Worm (Caenorhabditis elegans) whole organism, young adult: ENCODE measurements around the gene elp-1.
A peak's percentile ranks its signal among the peaks of the same experiment; 100 is the strongest.

ENCODE experiments used
- B0019.2 ChIP-seq: fragments of 200-800 bp; sonication (Bioruptor generic); conservative IDR thresholded peaks from 2 replicates; pipeline ENCODE4 v1.3.6; 2022; ENCODE audit warnings: missing genetic modification reagents, missing genetic modification characterization, missing compliant biosample characterization
- D2030.7 ChIP-seq: fragments of 200-800 bp; sonication (Bioruptor generic); IDR thresholded peaks from 2 replicates; pipeline ENCODE4 v1.3.6; 2022; ENCODE audit warnings: missing genetic modification reagents, missing genetic modification characterization, missing compliant biosample characterization
- F10E7.11 ChIP-seq: sonication (generic microtip); optimal IDR thresholded peaks from 2 replicates; lab custom pipeline; 2017; ENCODE audit warnings: mild to moderate bottlenecking, missing genetic modification characterization, moderate library complexity, missing compliant biosample characterization
- F23B12.7 ChIP-seq: sonication (generic microtip); optimal IDR thresholded peaks from 2 replicates; lab custom pipeline; 2017; ENCODE audit warnings: missing genetic modification characterization, mild to moderate bottlenecking, missing compliant biosample characterization, antibody characterized with exemption, moderate library complexity; ENCODE audit not compliant: insufficient read depth
- F33H1.4 ChIP-seq: fragments of 200-800 bp; sonication (Bioruptor generic); IDR thresholded peaks from 2 replicates; pipeline ENCODE4 v1.3.6; 2022; ENCODE audit warnings: missing genetic modification reagents, missing genetic modification characterization, missing compliant biosample characterization
- F37B4.10 ChIP-seq: fragments of 200-800 bp; sonication (Bioruptor generic); IDR thresholded peaks from 2 replicates; pipeline ENCODE4 v1.3.6; 2022; ENCODE audit warnings: missing genetic modification characterization, missing compliant biosample characterization
- F57C9.4 ChIP-seq: sonication (generic microtip); optimal IDR thresholded peaks from 2 replicates; lab custom pipeline; 2017; ENCODE audit warnings: mild to moderate bottlenecking, missing genetic modification characterization, missing compliant biosample characterization
- T07F8.4 ChIP-seq: sonication (generic microtip); optimal IDR thresholded peaks from 2 replicates; lab custom pipeline; 2016; ENCODE audit warnings: mild to moderate bottlenecking, missing genetic modification characterization, moderate library complexity, missing compliant biosample characterization
- Y53G8AR.9 ChIP-seq: fragments of 200-800 bp; sonication (Bioruptor generic); conservative IDR thresholded peaks from 2 replicates; pipeline ENCODE4 v1.3.6; 2022; ENCODE audit warnings: missing genetic modification reagents, missing genetic modification characterization, missing compliant biosample characterization
- ZK185.1 ChIP-seq: sonication (generic microtip); optimal IDR thresholded peaks from 2 replicates; lab custom pipeline; 2016; ENCODE audit warnings: mild to moderate bottlenecking, missing genetic modification characterization, missing compliant biosample characterization; ENCODE audit not compliant: poor library complexity, severe bottlenecking
- ama-1 ChIP-seq, 3 experiments: fragments of 150-350 bp in 1 of 3; sonication (generic microtip) in 2 of 3; optimal IDR thresholded peaks; 2 replicates each; lab custom pipeline; 2014 to 2018; ENCODE audit warnings: missing biosample characterization in 2 of 3, missing genetic modification characterization in 2 of 3, missing genetic modification reagents in 2 of 3
- aptf-2 ChIP-seq: fragments of 200-800 bp; sonication (Bioruptor generic); conservative IDR thresholded peaks from 2 replicates; pipeline ENCODE4 v1.3.6; 2022; ENCODE audit warnings: missing genetic modification reagents, missing genetic modification characterization, missing compliant biosample characterization
- attf-6 ChIP-seq: fragments of 200-800 bp; sonication (Bioruptor generic); IDR thresholded peaks from 2 replicates; pipeline ENCODE4 v1.3.6; 2022; ENCODE audit warnings: missing genetic modification reagents, missing genetic modification characterization, missing compliant biosample characterization
- bed-1 ChIP-seq: fragments of 200-800 bp; sonication (Bioruptor generic); IDR thresholded peaks from 2 replicates; pipeline ENCODE4 v1.3.6; 2022; ENCODE audit warnings: missing genetic modification reagents, missing genetic modification characterization, missing compliant biosample characterization
- cebp-2 ChIP-seq: fragments of 200-800 bp; sonication (Bioruptor generic); IDR thresholded peaks from 2 replicates; pipeline ENCODE4 v1.3.6; 2022; ENCODE audit warnings: missing genetic modification characterization, missing compliant biosample characterization
- ceh-58 ChIP-seq: fragments of 200-800 bp; sonication (Bioruptor generic); IDR thresholded peaks from 2 replicates; pipeline ENCODE4 v1.3.6; 2022; ENCODE audit warnings: missing genetic modification characterization, missing compliant biosample characterization
- ceh-79 ChIP-seq: sonication (generic microtip); optimal IDR thresholded peaks from 2 replicates; lab custom pipeline; 2017; ENCODE audit warnings: mild to moderate bottlenecking, missing genetic modification characterization, missing compliant biosample characterization
- die-1 ChIP-seq: sonication (generic microtip); optimal IDR thresholded peaks from 2 replicates; lab custom pipeline; 2016; ENCODE audit warnings: missing genotype, mild to moderate bottlenecking, missing genetic modification characterization, missing compliant biosample characterization
- dox-1 ChIP-seq: fragments of 200-800 bp; sonication (Bioruptor generic); IDR thresholded peaks from 2 replicates; pipeline ENCODE4 v1.3.6; 2022; ENCODE audit warnings: missing genetic modification reagents, missing genetic modification characterization, missing compliant biosample characterization
- egl-18 ChIP-seq: fragments of 200-800 bp; sonication (Bioruptor generic); IDR thresholded peaks from 2 replicates; pipeline ENCODE4 v1.3.6; 2022; ENCODE audit warnings: missing genetic modification reagents, missing genetic modification characterization, missing compliant biosample characterization
- hlh-26 ChIP-seq: fragments of 200-800 bp; sonication (Bioruptor generic); conservative IDR thresholded peaks from 2 replicates; pipeline ENCODE4 v1.3.6; 2022; ENCODE audit warnings: missing genetic modification reagents, missing genetic modification characterization, missing compliant biosample characterization
- let-526 ChIP-seq: fragments of 200-800 bp; sonication (Bioruptor generic); IDR thresholded peaks from 2 replicates; pipeline ENCODE4 v1.3.6; 2022; ENCODE audit warnings: missing genetic modification reagents, missing genetic modification characterization, missing compliant biosample characterization
- let-607 ChIP-seq, 2 experiments: fragments of 200-800 bp in 1 of 2; sonication (Bioruptor generic) in 1 of 2; sonication (generic microtip) in 1 of 2; optimal IDR thresholded peaks; 2 replicates each; lab custom pipeline; 2016 to 2018; ENCODE audit warnings: mild to moderate bottlenecking in 2 of 2, missing compliant biosample characterization in 2 of 2, missing genetic modification characterization in 2 of 2, moderate library complexity in 2 of 2, missing genotype in 1 of 2
- lsl-1 ChIP-seq: fragments of 200-800 bp; sonication (Bioruptor generic); optimal IDR thresholded peaks from 2 replicates; lab custom pipeline; 2018; ENCODE audit warnings: mild to moderate bottlenecking, missing genetic modification characterization, moderate library complexity, missing compliant biosample characterization
- madf-8 ChIP-seq: fragments of 200-800 bp; sonication (Bioruptor generic); conservative IDR thresholded peaks from 2 replicates; pipeline ENCODE4 v1.3.6; 2022; ENCODE audit warnings: missing genetic modification reagents, missing genetic modification characterization, missing compliant biosample characterization
- mxl-1 ChIP-seq: sonication (generic microtip); optimal IDR thresholded peaks from 2 replicates; lab custom pipeline; 2016; ENCODE audit warnings: missing genetic modification characterization, missing compliant biosample characterization
- nfyb-1 ChIP-seq: fragments of 200-800 bp; sonication (Bioruptor generic); IDR thresholded peaks from 2 replicates; pipeline ENCODE4 v1.3.6; 2022; ENCODE audit warnings: missing genetic modification reagents, missing genetic modification characterization, missing compliant biosample characterization
- nhr-27 ChIP-seq: fragments of 200-800 bp; sonication (Bioruptor generic); optimal IDR thresholded peaks from 2 replicates; lab custom pipeline; 2018; ENCODE audit warnings: mild to moderate bottlenecking, missing genetic modification characterization, moderate library complexity, missing compliant biosample characterization
- nhr-90 ChIP-seq: sonication (generic microtip); optimal IDR thresholded peaks from 2 replicates; lab custom pipeline; 2016; ENCODE audit warnings: missing genotype, mild to moderate bottlenecking, missing genetic modification characterization, missing compliant biosample characterization
- rcor-1 ChIP-seq: fragments of 200-800 bp; sonication (Bioruptor generic); IDR thresholded peaks from 2 replicates; pipeline ENCODE4 v1.3.6; 2022; ENCODE audit warnings: missing genetic modification reagents, missing genetic modification characterization, missing compliant biosample characterization
- snpc-4 ChIP-seq, 5 experiments: fragments of 150-350 bp in 1 of 5; sonication (generic microtip) in 4 of 5; optimal IDR thresholded peaks; 2 replicates each; lab custom pipeline; 2014 to 2018; ENCODE audit warnings: missing genetic modification characterization in 5 of 5, missing biosample characterization in 3 of 5, antibody characterized with exemption in 2 of 5, mild to moderate bottlenecking in 2 of 5, missing compliant biosample characterization in 2 of 5, missing genotype in 2 of 5, moderate library complexity in 2 of 5, missing genetic modification reagents in 1 of 5
- tbp1 ChIP-seq: fragments of 200-800 bp; sonication (Bioruptor generic); optimal IDR thresholded peaks from 2 replicates; lab custom pipeline; 2018; ENCODE audit warnings: mild to moderate bottlenecking, missing genetic modification characterization, missing compliant biosample characterization
- tlf-1 ChIP-seq: fragments of 200-800 bp; sonication (Bioruptor generic); optimal IDR thresholded peaks from 2 replicates; lab custom pipeline; 2018; ENCODE audit warnings: mild to moderate bottlenecking, missing genetic modification characterization, missing compliant biosample characterization
- ztf-18 ChIP-seq: sonication (generic microtip); optimal IDR thresholded peaks from 2 replicates; lab custom pipeline; 2016; ENCODE audit warnings: missing genotype, mild to moderate bottlenecking, missing genetic modification characterization, missing compliant biosample characterization
- ztf-25 ChIP-seq: fragments of 200-800 bp; sonication (Bioruptor generic); IDR thresholded peaks from 2 replicates; pipeline ENCODE4 v1.3.6; 2022; ENCODE audit warnings: missing genetic modification reagents, missing genetic modification characterization, missing compliant biosample characterization
- ztf-26 ChIP-seq: sonication (generic microtip); optimal IDR thresholded peaks from 2 replicates; lab custom pipeline; 2017; ENCODE audit warnings: missing genetic modification characterization, missing compliant biosample characterization
- ztf-3 ChIP-seq: fragments of 200-800 bp; sonication (Bioruptor generic); optimal IDR thresholded peaks from 2 replicates; lab custom pipeline; 2018; ENCODE audit warnings: mild to moderate bottlenecking, missing genetic modification characterization, missing compliant biosample characterization
- ztf-6 ChIP-seq: fragments of 200-800 bp; sonication (Bioruptor generic); IDR thresholded peaks from 2 replicates; pipeline ENCODE4 v1.3.6; 2022; ENCODE audit warnings: missing genetic modification reagents, missing genetic modification characterization, missing compliant biosample characterization

The elp-1 gene

DNA sequence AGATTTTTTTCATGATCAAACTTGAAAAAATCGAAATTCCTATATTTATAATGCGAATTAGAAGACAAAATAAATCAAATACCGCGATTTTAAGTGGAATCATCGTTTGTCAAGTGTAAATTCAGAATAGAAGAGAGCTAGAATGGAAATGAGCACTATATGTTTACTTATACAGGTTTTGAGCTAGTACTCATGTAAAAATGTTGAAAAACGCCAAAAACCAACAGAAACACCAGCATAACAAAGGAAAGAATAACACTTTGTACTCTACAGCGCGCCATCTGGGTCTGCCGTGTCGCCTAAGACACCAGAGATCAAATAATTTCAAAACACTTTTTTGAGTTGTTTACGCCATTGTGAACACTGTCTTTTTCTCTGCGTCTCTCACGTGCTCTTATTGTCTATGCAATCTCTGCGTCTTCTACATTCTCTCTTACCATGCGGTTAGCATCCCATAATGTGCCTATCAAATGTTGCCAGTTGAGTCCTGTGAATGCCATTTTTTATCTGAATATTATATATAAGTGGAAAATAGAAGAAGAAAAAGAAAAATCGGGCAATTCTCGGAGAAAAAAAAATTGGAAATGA is 41.1 kb downstream of the elp-1 start, which contains the start of gene ipla-3 (continued):
- TF ChIP-seq let-607 (tag; optimal IDR thresholded peaks at IDR 0.05; lab: Kevin White, UChicago), result peak in 1 of 2 experiments; percentile 23
- no peak for TF ChIP-seq ztf-18 (tag; lab: Kevin White, UChicago)
- peak; percentile 37 for TF ChIP-seq tlf-1 (GFP tag; lab: Kevin White, UChicago)
- TF ChIP-seq nhr-90 (tag; lab: Kevin White, UChicago), result peak; percentile 12
- TF ChIP-seq Y53G8AR.9 (GFP tag; lab: Robert Waterston, UW), result peak; percentile 52; the same call in 1 of the 2 replicates
- no peak for TF ChIP-seq egl-18 (GFP tag; lab: Robert Waterston, UW)
- no peak for TF ChIP-seq F33H1.4 (GFP tag; lab: Robert Waterston, UW)
- TF ChIP-seq F10E7.11, result no peak

DNA sequence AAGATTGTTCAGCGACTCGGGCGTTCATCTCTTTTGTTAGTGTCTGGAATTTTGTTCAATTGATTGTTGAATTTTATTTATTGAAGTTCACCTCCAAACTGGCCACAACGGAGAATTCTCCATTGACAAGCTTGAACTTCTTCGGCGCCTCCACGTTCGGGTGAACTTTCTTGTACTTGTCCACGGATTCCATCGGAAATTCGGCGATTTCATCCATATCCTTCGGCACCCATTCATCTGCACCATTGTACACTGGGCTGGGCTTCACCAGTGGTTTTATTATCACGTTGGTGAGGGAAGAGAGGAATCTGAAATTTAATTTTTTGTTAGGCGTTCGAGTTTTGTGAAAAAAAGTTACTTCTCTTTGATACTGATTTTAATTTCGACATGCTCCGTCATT is 42.5 kb downstream of the elp-1 start:
- TF ChIP-seq ztf-25 (no peak), ZK185.1 (tag; lab: Kevin White, UChicago) (no peak), ceh-58 (no peak), lsl-1 (no peak), ztf-3 (GFP tag; lab: Kevin White, UChicago) (no peak), hlh-26 (GFP tag; lab: Robert Waterston, UW) (no peak), die-1 (no peak), dox-1 (GFP tag; lab: Robert Waterston, UW) (no peak), F37B4.10 (GFP tag; lab: Robert Waterston, UW) (no peak), attf-6 (no peak), aptf-2 (no peak), nfyb-1 (GFP tag; lab: Robert Waterston, UW) (no peak), madf-8 (GFP tag; lab: Robert Waterston, UW) (no peak)

DNA sequence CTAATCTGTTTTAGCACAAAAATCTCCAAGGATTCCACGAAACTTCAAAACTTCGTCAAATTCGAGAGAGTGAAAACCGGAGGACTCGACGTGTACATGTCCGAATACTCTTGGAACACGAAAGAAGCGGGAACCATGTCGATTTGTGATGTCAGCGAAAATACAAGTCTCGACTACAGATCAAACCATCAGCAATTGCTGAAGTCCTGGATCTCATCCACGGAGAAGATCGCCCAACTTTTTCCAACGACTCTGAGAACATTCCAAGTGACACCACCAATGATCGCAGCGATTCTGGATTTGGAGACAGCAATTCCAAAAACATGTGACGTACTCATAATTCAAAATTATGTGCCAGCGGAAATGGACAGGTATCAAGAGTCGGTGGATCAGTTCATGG is 47.5 kb downstream of the elp-1 start:
- TF ChIP-seq tbp1 (GFP tag; lab: Kevin White, UChicago) (no peak), ztf-25 (no peak), ama-1 (optimal IDR thresholded peaks at IDR 0.05; lab: Kevin White, UChicago) (no peak), ama-1 (GFP tag; optimal IDR thresholded peaks at IDR 0.05; lab: Kevin White, UChicago) (no peak), rcor-1 (GFP tag; lab: Robert Waterston, UW) (no peak), let-526 (no peak), D2030.7 (no peak), snpc-4 (GFP tag; optimal IDR thresholded peaks at IDR 0.05; lab: Kevin White, UChicago) (no peak), snpc-4 (tag; optimal IDR thresholded peaks at IDR 0.05; lab: Kevin White, UChicago) (no peak), F57C9.4 (no peak), bed-1 (GFP tag; lab: Robert Waterston, UW) (no peak), T07F8.4 (tag; lab: Kevin White, UChicago) (no peak), nhr-27 (tag; lab: Kevin White, UChicago) (no peak), cebp-2 (GFP tag; lab: Robert Waterston, UW) (no peak), F23B12.7 (tag; lab: Kevin White, UChicago) (no peak)
- TF ChIP-seq, all 124 proteins: peak for 0

DNA sequence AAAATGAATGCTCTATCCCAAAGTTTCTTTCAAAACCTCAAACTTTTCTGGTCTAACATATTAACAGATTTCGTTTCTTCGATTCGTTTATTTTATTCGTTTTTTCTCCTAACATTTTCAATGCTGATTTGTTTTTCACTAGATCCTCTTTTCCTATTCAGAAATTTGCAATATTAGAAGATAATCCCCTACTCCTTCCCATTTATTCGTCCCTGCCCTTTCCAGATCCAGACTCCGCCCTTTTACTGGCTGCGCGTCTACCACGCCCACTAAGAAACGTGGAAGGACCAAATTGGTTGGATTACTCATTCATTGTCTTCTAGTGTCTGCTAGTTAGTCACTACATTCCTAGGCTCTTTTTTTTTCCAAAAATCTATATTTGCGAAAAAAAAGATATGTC is 48.0 kb downstream of the elp-1 start, which contains the start of gene Y44A6C.2:
Y44A6C.2 (plus strand) TSS at position 301 of the 400 bp plus-strand sequence.
- TF ChIP-seq ztf-26 (tag; lab: Kevin White, UChicago), result no peak
- TF ChIP-seq ztf-6 (GFP tag; lab: Robert Waterston, UW), result no peak
- TF ChIP-seq ceh-79 (tag; lab: Kevin White, UChicago), result no peak
- no peak for TF ChIP-seq mxl-1 (tag; lab: Kevin White, UChicago)
- no peak for TF ChIP-seq B0019.2 (GFP tag; lab: Robert Waterston, UW)
- no peak for TF ChIP-seq rcor-1 (GFP tag; lab: Robert Waterston, UW)
